Worm (Caenorhabditis elegans): ENCODE data around the gene ZK867.2.

DNA sequence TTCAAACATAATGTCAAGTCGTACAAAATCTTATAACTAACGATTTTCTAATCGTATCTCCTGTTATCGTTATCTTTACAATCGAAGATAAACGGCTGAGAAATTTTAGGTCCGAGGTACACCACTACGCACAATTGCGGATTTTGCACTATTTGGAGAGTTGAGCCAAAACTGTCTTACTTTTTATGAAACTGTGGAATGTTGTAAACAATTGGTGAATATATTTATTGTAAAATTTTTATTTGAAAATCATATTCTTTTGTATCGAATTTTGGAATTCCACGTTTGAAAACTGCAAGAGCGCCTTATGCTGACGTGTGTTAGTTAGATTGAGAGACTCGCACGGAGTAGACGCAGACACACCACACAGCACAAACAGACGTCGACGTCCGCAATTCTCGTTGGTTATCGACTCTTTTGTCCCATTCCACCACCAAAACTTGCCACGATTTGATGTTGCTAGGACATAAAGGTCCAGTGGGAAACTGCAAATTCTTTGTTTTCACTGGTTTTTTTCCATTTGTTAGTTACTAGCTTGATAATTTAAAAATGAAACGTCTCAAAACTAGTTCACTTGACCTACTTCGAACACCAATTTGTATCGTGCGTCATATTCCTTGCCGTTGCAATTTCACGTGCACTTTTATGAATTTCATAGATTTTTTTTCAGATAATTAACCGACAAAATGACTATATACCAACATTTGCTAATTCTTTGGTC lies 12.5 kb upstream of the ZK867.2 start, which contains the start of gene dnj-7:
- TF ChIP-seq med-1 (GFP tag; optimal IDR thresholded peaks at IDR 0.05; ENCODE audit: insufficient read depth) (no peak), ztf-29 (GFP tag; IDR thresholded peaks at IDR 0.05) (no peak), tab-1 (GFP tag; IDR thresholded peaks at IDR 0.05) (no peak)

All from whole organism, midembryonic.